Worm (Caenorhabditis elegans) whole organism, early embryonic: ENCODE data around the gene bir-2.

Experiments
- B0310.2 ChIP-seq: sonication (generic microtip); optimal IDR thresholded peaks from 2 replicates; lab custom pipeline; 2016; ENCODE audit warnings: mild to moderate bottlenecking, missing genetic modification characterization, missing compliant biosample characterization
- F13C5.2 ChIP-seq: sonication (generic microtip); optimal IDR thresholded peaks from 2 replicates; lab custom pipeline; 2017; ENCODE audit warnings: mild to moderate bottlenecking, missing genetic modification characterization, inconsistent platforms, missing compliant biosample characterization
- aly-1 ChIP-seq: sonication (generic microtip); optimal IDR thresholded peaks from 2 replicates; lab custom pipeline; 2016; ENCODE audit warnings: missing genetic modification characterization, missing compliant biosample characterization
- ama-1 ChIP-seq: fragments of 150-350 bp; optimal IDR thresholded peaks from 2 replicates; lab custom pipeline; 2014
- ceh-13 ChIP-seq: fragments of 200-800 bp; sonication (Bioruptor generic); optimal IDR thresholded peaks from 2 replicates; lab custom pipeline; 2018; ENCODE audit warnings: mild to moderate bottlenecking, missing genetic modification characterization, missing compliant biosample characterization
- ceh-36 ChIP-seq: sonication (generic microtip); optimal IDR thresholded peaks from 2 replicates; lab custom pipeline; 2016; ENCODE audit warnings: missing genetic modification characterization, inconsistent platforms, missing compliant biosample characterization
- ets-7 ChIP-seq: sonication (generic microtip); optimal IDR thresholded peaks from 2 replicates; lab custom pipeline; 2016; ENCODE audit warnings: missing genotype, missing genetic modification characterization, missing compliant biosample characterization
- flt-1 ChIP-seq: fragments of 200-800 bp; sonication (Bioruptor generic); IDR thresholded peaks from 2 replicates; pipeline ENCODE4 v1.3.6; 2022; ENCODE audit warnings: missing genetic modification characterization, missing compliant biosample characterization
- hmbx-1 ChIP-seq: sonication (generic microtip); optimal IDR thresholded peaks from 2 replicates; lab custom pipeline; 2016; ENCODE audit warnings: mild to moderate bottlenecking, missing genetic modification characterization, missing compliant biosample characterization
- hmg-4 ChIP-seq: fragments of 200-800 bp; sonication (Bioruptor generic); optimal IDR thresholded peaks from 2 replicates; lab custom pipeline; 2018; ENCODE audit warnings: mild to moderate bottlenecking, missing genetic modification characterization, missing compliant biosample characterization
- hnd-1 ChIP-seq: sonication (generic microtip); optimal IDR thresholded peaks from 2 replicates; lab custom pipeline; 2016; ENCODE audit warnings: missing genetic modification characterization, missing compliant biosample characterization
- pes-1 ChIP-seq: fragments of 200-800 bp; sonication (Bioruptor generic); IDR thresholded peaks from 2 replicates; pipeline ENCODE4 v1.3.6; 2022; ENCODE audit warnings: missing genetic modification reagents, missing genetic modification characterization, missing compliant biosample characterization
- scrt-1 ChIP-seq: fragments of 200-800 bp; sonication (Bioruptor generic); IDR thresholded peaks from 2 replicates; pipeline ENCODE4 v1.3.6; 2022; ENCODE audit warnings: missing genetic modification characterization, missing compliant biosample characterization
- sea-1 ChIP-seq: fragments of 200-800 bp; sonication (Bioruptor generic); conservative IDR thresholded peaks from 2 replicates; pipeline ENCODE4 v1.3.6; 2022; ENCODE audit warnings: missing genetic modification characterization, missing compliant biosample characterization
- tbx-11 ChIP-seq: fragments of 200-800 bp; sonication (Bioruptor generic); IDR thresholded peaks from 2 replicates; pipeline ENCODE4 v1.3.6; 2022; ENCODE audit warnings: missing genetic modification characterization, missing compliant biosample characterization
- tbx-37 ChIP-seq: fragments of 200-800 bp; sonication (Bioruptor generic); conservative IDR thresholded peaks from 2 replicates; pipeline ENCODE4 v1.3.6; 2022; ENCODE audit warnings: missing genetic modification reagents, missing genetic modification characterization, missing compliant biosample characterization
- tra-4 ChIP-seq: sonication (generic microtip); optimal IDR thresholded peaks from 2 replicates; lab custom pipeline; 2017; ENCODE audit warnings: missing genetic modification characterization, missing compliant biosample characterization

bir-2 gene

ce11 chrV:13575866-13576265 is 7.2 kb downstream of the bir-2 start:
- no peak for TF ChIP-seq scrt-1 (GFP tag; lab: Robert Waterston, UW)
- TF ChIP-seq aly-1 (tag; lab: Kevin White, UChicago): no peak
- no peak for TF ChIP-seq tbx-11 (GFP tag; lab: Robert Waterston, UW)
- no peak for TF ChIP-seq ets-7 (tag; lab: Kevin White, UChicago)
- no peak for TF ChIP-seq ceh-13

DNA sequence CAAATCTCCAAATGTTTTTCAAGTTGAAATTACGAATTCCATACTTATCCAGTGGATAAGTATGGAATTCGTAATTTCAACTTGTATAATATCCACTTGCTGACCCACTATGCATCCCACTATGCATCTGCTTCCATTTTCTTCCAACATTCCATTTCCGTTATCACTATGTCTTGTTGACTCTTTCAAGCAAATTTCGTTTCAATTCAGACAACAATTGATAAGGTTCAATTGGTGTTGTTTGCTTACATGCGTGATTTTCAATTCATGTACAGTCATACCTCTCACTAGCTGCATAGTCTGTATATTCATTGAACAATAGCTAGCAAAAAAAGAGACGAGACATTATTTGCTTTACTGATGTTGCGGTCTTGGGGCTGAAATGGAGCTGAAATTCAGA is 8.2 kb downstream of the bir-2 start:
- no peak for TF ChIP-seq ceh-36 (tag; lab: Kevin White, UChicago)
- TF ChIP-seq sea-1 (GFP tag; lab: Robert Waterston, UW): no peak
- TF ChIP-seq ceh-13: no peak
- no peak for TF ChIP-seq B0310.2 (tag; lab: Kevin White, UChicago)
- no peak for TF ChIP-seq tbx-37 (GFP tag; lab: Robert Waterston, UW)
- no peak for TF ChIP-seq tbx-11 (GFP tag; lab: Robert Waterston, UW)

DNA sequence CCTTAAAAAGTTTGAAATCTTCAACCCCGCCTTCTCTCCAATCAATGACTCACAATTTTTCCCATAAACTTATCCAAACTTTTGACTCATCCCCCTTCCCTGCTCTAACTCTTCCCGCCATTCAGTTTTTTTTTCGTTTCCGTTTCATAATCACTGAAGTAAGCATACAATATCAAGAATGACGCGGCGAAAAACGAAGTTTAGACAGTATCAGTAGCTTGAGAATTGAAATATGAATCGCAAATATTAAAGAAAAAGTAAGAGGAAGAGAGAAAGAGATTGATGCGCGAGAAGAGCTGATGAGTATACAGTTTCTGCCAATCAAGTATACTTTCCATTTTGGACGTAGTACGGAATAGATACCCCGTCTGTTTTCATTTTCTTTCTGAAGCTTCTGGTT is 8.8 kb downstream of the bir-2 start:
- no peak for TF ChIP-seq hnd-1 (tag; lab: Kevin White, UChicago)

DNA sequence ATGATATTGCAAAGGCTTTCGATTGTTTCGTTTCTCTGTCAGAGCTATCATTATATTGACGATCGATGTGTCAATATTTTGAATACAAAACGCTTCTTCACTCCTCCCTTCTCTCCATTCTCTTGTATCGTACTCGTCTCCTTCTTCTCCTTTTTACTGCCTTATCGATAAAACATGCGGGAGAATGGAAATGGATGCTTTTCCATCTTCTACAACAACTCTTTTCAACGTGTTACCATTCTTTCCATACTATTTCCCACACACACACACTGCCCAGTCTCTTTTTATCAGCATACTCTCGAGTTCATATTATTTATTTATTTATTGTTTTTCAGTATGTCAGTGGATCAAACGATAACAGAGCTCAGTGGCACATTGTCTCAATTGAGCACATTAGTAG is 10.0 kb downstream of the bir-2 start, which contains the start of gene C50B8.6:
Gene C50B8.6, plus strand, starts transcription at position 336 of the 400 bp plus-strand sequence.
- no peak for TF ChIP-seq tra-4
- TF ChIP-seq F13C5.2 (tag; lab: Kevin White, UChicago): no peak
- TF ChIP-seq ama-1 (lab: Kevin White, UChicago): no peak
- TF ChIP-seq ets-7 (tag; lab: Kevin White, UChicago): no peak
- TF ChIP-seq hmbx-1 (tag; lab: Kevin White, UChicago): no peak
- TF ChIP-seq aly-1 (tag; lab: Kevin White, UChicago): no peak
- TF ChIP-seq flt-1 (GFP tag; lab: Robert Waterston, UW): no peak
- no peak for TF ChIP-seq tbx-37 (GFP tag; lab: Robert Waterston, UW)
- TF ChIP-seq sea-1 (GFP tag; lab: Robert Waterston, UW): no peak
- no peak for TF ChIP-seq hnd-1 (tag; lab: Kevin White, UChicago)
- TF ChIP-seq hmg-4 (GFP tag; lab: Kevin White, UChicago): no peak
- no peak for TF ChIP-seq ceh-13
- no peak for TF ChIP-seq tbx-11 (GFP tag; lab: Robert Waterston, UW)
- TF ChIP-seq B0310.2 (tag; lab: Kevin White, UChicago): no peak

DNA sequence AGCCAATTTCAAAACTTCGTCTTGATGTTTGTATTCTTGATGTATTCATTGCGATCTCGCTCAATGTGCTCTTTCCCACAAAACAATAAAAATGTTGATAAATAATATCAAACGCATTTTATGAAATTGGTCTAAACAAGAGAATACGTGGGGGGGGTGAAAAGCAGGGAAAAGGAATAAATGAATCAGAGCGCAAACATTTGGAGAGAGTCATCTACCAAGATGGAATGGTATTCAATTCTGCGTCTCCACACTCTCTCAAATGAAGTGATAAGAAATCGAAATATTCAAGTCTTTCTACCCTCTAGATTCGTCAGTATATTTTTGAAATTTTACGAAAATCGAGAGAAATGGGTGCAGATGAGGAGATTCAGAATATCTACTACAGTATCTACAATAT is 12.0 kb downstream of the bir-2 start, which contains the start of gene C50B8.5:
Gene C50B8.5, plus strand, starts transcription at position 273 of the 400 bp plus-strand sequence.
- TF ChIP-seq aly-1 (tag; lab: Kevin White, UChicago) (no peak), ets-7 (tag; lab: Kevin White, UChicago) (no peak), F13C5.2 (tag; lab: Kevin White, UChicago) (no peak), tbx-11 (GFP tag; lab: Robert Waterston, UW) (no peak), hmbx-1 (tag; lab: Kevin White, UChicago) (no peak), pes-1 (GFP tag; lab: Robert Waterston, UW) (no peak), B0310.2 (tag; lab: Kevin White, UChicago) (no peak), flt-1 (GFP tag; lab: Robert Waterston, UW) (no peak), sea-1 (GFP tag; lab: Robert Waterston, UW) (no peak), ama-1 (lab: Kevin White, UChicago) (no peak), ceh-13 (no peak), tra-4 (no peak), scrt-1 (GFP tag; lab: Robert Waterston, UW) (no peak), tbx-37 (GFP tag; lab: Robert Waterston, UW) (no peak), hnd-1 (tag; lab: Kevin White, UChicago) (no peak), hmg-4 (GFP tag; lab: Kevin White, UChicago) (no peak), ceh-36 (tag; lab: Kevin White, UChicago) (no peak)

ce11 chrV:13584484-13584883 is 15.8 kb downstream of the bir-2 start, which contains the start of gene F53F4.1:
F53F4.1 (plus strand) TSS chrV:13584784.
- TF ChIP-seq tra-4: no peak
- TF ChIP-seq sea-1 (GFP tag; lab: Robert Waterston, UW): no peak
- TF ChIP-seq ceh-13: no peak
- TF ChIP-seq B0310.2 (tag; lab: Kevin White, UChicago): no peak
- no peak for TF ChIP-seq scrt-1 (GFP tag; lab: Robert Waterston, UW)
- TF ChIP-seq hmbx-1 (tag; lab: Kevin White, UChicago): no peak
- TF ChIP-seq aly-1 (tag; lab: Kevin White, UChicago): no peak
- no peak for TF ChIP-seq ceh-36 (tag; lab: Kevin White, UChicago)
- TF ChIP-seq tbx-11 (GFP tag; lab: Robert Waterston, UW): no peak
- no peak for TF ChIP-seq F13C5.2 (tag; lab: Kevin White, UChicago)
- TF ChIP-seq flt-1 (GFP tag; lab: Robert Waterston, UW): no peak
- no peak for TF ChIP-seq ets-7 (tag; lab: Kevin White, UChicago)
- no peak for TF ChIP-seq ama-1 (lab: Kevin White, UChicago)
- TF ChIP-seq tbx-37 (GFP tag; lab: Robert Waterston, UW): no peak
- TF ChIP-seq pes-1 (GFP tag; lab: Robert Waterston, UW): no peak
- TF ChIP-seq hnd-1 (tag; lab: Kevin White, UChicago): no peak
- no peak for TF ChIP-seq hmg-4 (GFP tag; lab: Kevin White, UChicago)

DNA sequence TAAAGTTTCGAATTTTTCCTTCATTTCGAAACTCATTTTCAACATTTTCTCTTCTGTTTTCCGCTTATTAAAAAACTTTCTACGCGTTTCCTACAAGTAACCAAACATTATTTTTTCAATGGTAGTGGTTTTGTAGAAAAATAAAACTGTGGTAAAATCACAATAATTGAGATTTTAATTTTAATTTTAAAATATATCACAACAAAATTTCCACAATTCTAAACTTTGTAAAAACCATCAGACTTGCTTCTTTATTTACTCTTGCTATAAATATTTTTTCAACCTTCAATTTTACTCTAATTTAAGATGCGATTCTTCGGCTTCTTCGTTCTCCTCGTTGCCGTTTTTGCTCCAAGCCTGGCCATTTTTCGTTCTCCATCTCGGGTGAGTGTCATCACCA is 19.3 kb downstream of the bir-2 start, which contains the start of gene F53F4.17:
Gene F53F4.17, plus strand, starts transcription at position 301 of the 400 bp plus-strand sequence.
- no peak for TF ChIP-seq F13C5.2 (tag; lab: Kevin White, UChicago)
- TF ChIP-seq tbx-37 (GFP tag; lab: Robert Waterston, UW): no peak
- TF ChIP-seq ceh-36 (tag; lab: Kevin White, UChicago): no peak
- TF ChIP-seq scrt-1 (GFP tag; lab: Robert Waterston, UW): no peak
- no peak for TF ChIP-seq flt-1 (GFP tag; lab: Robert Waterston, UW)
- TF ChIP-seq tra-4: no peak
- no peak for TF ChIP-seq pes-1 (GFP tag; lab: Robert Waterston, UW)
- TF ChIP-seq tbx-11 (GFP tag; lab: Robert Waterston, UW): no peak
- no peak for TF ChIP-seq sea-1 (GFP tag; lab: Robert Waterston, UW)
- no peak for TF ChIP-seq ets-7 (tag; lab: Kevin White, UChicago)
- no peak for TF ChIP-seq aly-1 (tag; lab: Kevin White, UChicago)
- TF ChIP-seq ama-1 (lab: Kevin White, UChicago): no peak
- TF ChIP-seq B0310.2 (tag; lab: Kevin White, UChicago): no peak
- TF ChIP-seq hnd-1 (tag; lab: Kevin White, UChicago): no peak
- no peak for TF ChIP-seq hmg-4 (GFP tag; lab: Kevin White, UChicago)
